ENCODE assay signal across 1 fruit fly cellular context in genomic region chrX:11483297-11483696, dm6.
TF ChIP-seq lines count a peak whose summit lies in the region.

Gene Uba5, plus strand, starts transcription at chrX:11483518.

TF ChIP-seq in whole organism, embryonic, 481 proteins besides CTCF, POLR2A, EP300 and RAD21 (continued from another document and continues in another):
- TF ChIP-seq CG10274 (GFP tag; optimal IDR thresholded peaks at IDR 0.05; lab: Kevin White, UChicago) = no peak
- TF ChIP-seq zf30C (GFP tag; optimal IDR thresholded peaks at IDR 0.05; lab: Kevin White, UChicago) = no peak
- TF ChIP-seq CG18476 (GFP tag; optimal IDR thresholded peaks at IDR 0.05; lab: Kevin White, UChicago) = no peak
- TF ChIP-seq prd (optimal IDR thresholded peaks at IDR 0.05; lab: Kevin White, UChicago) = no peak
- no peak for TF ChIP-seq prd (GFP tag; IDR thresholded peaks at IDR 0.05; lab: Robert Waterston, UW)
- no peak for TF ChIP-seq CG13296 (GFP tag; optimal IDR thresholded peaks at IDR 0.05; lab: Kevin White, UChicago)
- TF ChIP-seq CG31441 (GFP tag; IDR thresholded peaks at IDR 0.05; lab: Robert Waterston, UW) = no peak
- TF ChIP-seq CoRest (tag; optimal IDR thresholded peaks at IDR 0.05; lab: Kevin White, UChicago) = no peak
- no peak for TF ChIP-seq CG12236 (GFP tag; optimal IDR thresholded peaks at IDR 0.05; lab: Kevin White, UChicago)
- no peak for TF ChIP-seq CG32532 (GFP tag; IDR thresholded peaks at IDR 0.05; lab: Robert Waterston, UW)
- TF ChIP-seq CG15269 (tag; optimal IDR thresholded peaks at IDR 0.05; lab: Kevin White, UChicago) = no peak
- TF ChIP-seq az2 (GFP tag; optimal IDR thresholded peaks at IDR 0.05; lab: Kevin White, UChicago) = no peak
- no peak for TF ChIP-seq Atf3 (GFP tag; optimal IDR thresholded peaks at IDR 0.05; lab: Kevin White, UChicago)
- no peak for TF ChIP-seq Hmx (GFP tag; optimal IDR thresholded peaks at IDR 0.05; lab: Kevin White, UChicago)
- TF ChIP-seq CG42726 (GFP tag; IDR thresholded peaks at IDR 0.05; lab: Robert Waterston, UW; ENCODE audit: partially characterized antibody) = peak; percentile 33; the same call in 1 of the 2 replicates
- TF ChIP-seq repo (GFP tag; optimal IDR thresholded peaks at IDR 0.05; lab: Kevin White, UChicago) = no peak
- TF ChIP-seq Hr51 (GFP tag; optimal IDR thresholded peaks at IDR 0.05; lab: Kevin White, UChicago) = no peak
- TF ChIP-seq kay (GFP tag; optimal IDR thresholded peaks at IDR 0.05; lab: Kevin White, UChicago) = no peak
- no peak for TF ChIP-seq Sox102F (GFP tag; optimal IDR thresholded peaks at IDR 0.05; lab: Kevin White, UChicago)
- TF ChIP-seq knrl (GFP tag; IDR thresholded peaks at IDR 0.05; lab: Robert Waterston, UW; ENCODE audit: partially characterized antibody) = 0 out of 3 replicates have a peak, but pooled peaks have one; percentile 11
- no peak for TF ChIP-seq tup (GFP tag; optimal IDR thresholded peaks at IDR 0.05; lab: Kevin White, UChicago)
- no peak for TF ChIP-seq CG15073 (GFP tag; optimal IDR thresholded peaks at IDR 0.05; lab: Kevin White, UChicago)
- TF ChIP-seq CG9215 (GFP tag; IDR thresholded peaks at IDR 0.05; lab: Robert Waterston, UW) = no peak
- TF ChIP-seq stc (GFP tag; IDR thresholded peaks at IDR 0.05; lab: Robert Waterston, UW) = no peak
- TF ChIP-seq CG7556 (GFP tag; optimal IDR thresholded peaks at IDR 0.05; lab: Kevin White, UChicago) = no peak
- TF ChIP-seq tna (GFP tag; IDR thresholded peaks at IDR 0.05; lab: Robert Waterston, UW; ENCODE audit: partially characterized antibody) = no peak
- no peak for TF ChIP-seq MTF-1 (GFP tag; optimal IDR thresholded peaks at IDR 0.05; lab: Kevin White, UChicago; ENCODE audit: borderline replicate concordance)
- TF ChIP-seq sens (GFP tag; lab: Kevin White, UChicago) = no peak
- no peak for TF ChIP-seq Sox100B (GFP tag; optimal IDR thresholded peaks at IDR 0.05; lab: Kevin White, UChicago)
- no peak for TF ChIP-seq jumu (GFP tag; optimal IDR thresholded peaks at IDR 0.05; lab: Kevin White, UChicago)
- no peak for TF ChIP-seq CG10321 (GFP tag; IDR thresholded peaks at IDR 0.05; lab: Robert Waterston, UW)
- no peak for TF ChIP-seq CG8924 (tag; optimal IDR thresholded peaks at IDR 0.05; lab: Kevin White, UChicago)
- peak in 1 of 2 experiments; percentile 58 for TF ChIP-seq crp (GFP tag; optimal IDR thresholded peaks at IDR 0.05; lab: Kevin White, UChicago)
- no peak for TF ChIP-seq fd102C (GFP tag; optimal IDR thresholded peaks at IDR 0.05; lab: Kevin White, UChicago)
- no peak for TF ChIP-seq D19B (GFP tag; optimal IDR thresholded peaks at IDR 0.05; lab: Kevin White, UChicago)
- peak; percentile 52 for TF ChIP-seq BEAF-32 (GFP tag; optimal IDR thresholded peaks at IDR 0.05; lab: Kevin White, UChicago)
- TF ChIP-seq grn (GFP tag; optimal IDR thresholded peaks at IDR 0.05; lab: Kevin White, UChicago) = no peak
- TF ChIP-seq odd (GFP tag; optimal IDR thresholded peaks at IDR 0.05; lab: Kevin White, UChicago) = no peak
- TF ChIP-seq inv (GFP tag; IDR thresholded peaks at IDR 0.05; lab: Robert Waterston, UW; ENCODE audit: partially characterized antibody) = no peak
- TF ChIP-seq dpn (GFP tag; optimal IDR thresholded peaks at IDR 0.05; lab: Kevin White, UChicago) = no peak
- TF ChIP-seq CG8944 (GFP tag; optimal IDR thresholded peaks at IDR 0.05; lab: Kevin White, UChicago) = no peak
- TF ChIP-seq CG10147 (GFP tag; optimal IDR thresholded peaks at IDR 0.05; lab: Kevin White, UChicago) = no peak
- TF ChIP-seq CG7839 (tag; optimal IDR thresholded peaks at IDR 0.05; lab: Kevin White, UChicago) = no peak
- TF ChIP-seq tin (GFP tag; optimal IDR thresholded peaks at IDR 0.05; lab: Kevin White, UChicago) = no peak
- no peak for TF ChIP-seq fru (optimal IDR thresholded peaks at IDR 0.05; lab: Kevin White, UChicago)
- no peak for TF ChIP-seq CG10565 (GFP tag; optimal IDR thresholded peaks at IDR 0.05; lab: Kevin White, UChicago)
- TF ChIP-seq CG6813 (GFP tag; optimal IDR thresholded peaks at IDR 0.05; lab: Kevin White, UChicago) = no peak
- TF ChIP-seq CG1529 (GFP tag; optimal IDR thresholded peaks at IDR 0.05; lab: Kevin White, UChicago) = no peak
- no peak for TF ChIP-seq Side (GFP tag; optimal IDR thresholded peaks at IDR 0.05; lab: Kevin White, UChicago)
- TF ChIP-seq NK7.1 (GFP tag; optimal IDR thresholded peaks at IDR 0.05; lab: Kevin White, UChicago) = no peak
- TF ChIP-seq trem (tag; optimal IDR thresholded peaks at IDR 0.05; lab: Kevin White, UChicago) = peak; percentile 15
- no peak for TF ChIP-seq bowl (GFP tag; IDR thresholded peaks at IDR 0.05; lab: Robert Waterston, UW)
- no peak for TF ChIP-seq CG11093 (GFP tag; IDR thresholded peaks at IDR 0.05; lab: Robert Waterston, UW)
- TF ChIP-seq Xrp1 (GFP tag; IDR thresholded peaks at IDR 0.05; lab: Robert Waterston, UW) = 0 out of 2 replicates have a peak, but pooled peaks have one; percentile 9
- no peak for TF ChIP-seq CG31388 (GFP tag; optimal IDR thresholded peaks at IDR 0.05; lab: Kevin White, UChicago)
- no peak for TF ChIP-seq klu (GFP tag; IDR thresholded peaks at IDR 0.05; lab: Robert Waterston, UW)
- TF ChIP-seq CG13287 (GFP tag; IDR thresholded peaks at IDR 0.05; lab: Robert Waterston, UW; ENCODE audit: partially characterized antibody) = peak; percentile 63
- no peak for TF ChIP-seq Rx (GFP tag; IDR thresholded peaks at IDR 0.05; lab: Robert Waterston, UW)
- no peak for TF ChIP-seq aop (GFP tag; IDR thresholded peaks at IDR 0.05; lab: Robert Waterston, UW)
- TF ChIP-seq Lhr (GFP tag; optimal IDR thresholded peaks at IDR 0.05; lab: Kevin White, UChicago) = peak; percentile 79
- TF ChIP-seq dan (GFP tag; IDR thresholded peaks at IDR 0.05; lab: Robert Waterston, UW) = no peak
- no peak for TF ChIP-seq Atf-2 (GFP tag; optimal IDR thresholded peaks at IDR 0.05; lab: Kevin White, UChicago)
- peak in 1 of 2 experiments; percentile 2 for TF ChIP-seq chif (GFP tag; optimal IDR thresholded peaks at IDR 0.05; lab: Kevin White, UChicago)
- no peak for TF ChIP-seq schlank (tag; optimal IDR thresholded peaks at IDR 0.05; lab: Kevin White, UChicago)
- TF ChIP-seq ci (GFP tag; IDR thresholded peaks at IDR 0.05; lab: Robert Waterston, UW) = peak; percentile 49; the same call in 1 of the 3 replicates
- TF ChIP-seq CG7987 (GFP tag; optimal IDR thresholded peaks at IDR 0.05; lab: Kevin White, UChicago) = no peak
- TF ChIP-seq psq (GFP tag; optimal IDR thresholded peaks at IDR 0.05; lab: Kevin White, UChicago) = no peak
- peak; percentile 93 for TF ChIP-seq Dp (GFP tag; optimal IDR thresholded peaks at IDR 0.05; lab: Kevin White, UChicago)
- TF ChIP-seq Dip2 (GFP tag; IDR thresholded peaks at IDR 0.05; lab: Robert Waterston, UW) = no peak
- TF ChIP-seq H2.0 (GFP tag; IDR thresholded peaks at IDR 0.05; lab: Robert Waterston, UW) = no peak
- TF ChIP-seq yki (optimal IDR thresholded peaks at IDR 0.05; lab: Kevin White, UChicago) = no peak
- peak; percentile 49 for TF ChIP-seq stwl (tag; optimal IDR thresholded peaks at IDR 0.05; lab: Kevin White, UChicago)
- TF ChIP-seq Bdp1 (GFP tag; optimal IDR thresholded peaks at IDR 0.05; lab: Kevin White, UChicago) = no peak
- TF ChIP-seq Dref (GFP tag; IDR thresholded peaks at IDR 0.05; lab: Robert Waterston, UW) = peak; percentile 73
- TF ChIP-seq dimm (GFP tag; IDR thresholded peaks at IDR 0.05; lab: Robert Waterston, UW) = no peak
- TF ChIP-seq Ada2b (GFP tag; IDR thresholded peaks at IDR 0.05; lab: Robert Waterston, UW) = no peak
- no peak for TF ChIP-seq C15 (GFP tag; IDR thresholded peaks at IDR 0.05; lab: Robert Waterston, UW)
- TF ChIP-seq CG2199 (GFP tag; IDR thresholded peaks at IDR 0.05; lab: Robert Waterston, UW) = no peak
- TF ChIP-seq zen (tag; optimal IDR thresholded peaks at IDR 0.05; lab: Kevin White, UChicago) = no peak
- TF ChIP-seq cg (GFP tag; optimal IDR thresholded peaks at IDR 0.05; lab: Kevin White, UChicago) = no peak
- no peak for TF ChIP-seq ind (GFP tag; optimal IDR thresholded peaks at IDR 0.05; lab: Kevin White, UChicago)
- no peak for TF ChIP-seq CG4282 (GFP tag; optimal IDR thresholded peaks at IDR 0.05; lab: Kevin White, UChicago)
- TF ChIP-seq usp (GFP tag; optimal IDR thresholded peaks at IDR 0.05; lab: Kevin White, UChicago) = no peak
- no peak for TF ChIP-seq CG17385 (GFP tag; optimal IDR thresholded peaks at IDR 0.05; lab: Kevin White, UChicago)
- TF ChIP-seq sim (GFP tag; IDR thresholded peaks at IDR 0.05; lab: Robert Waterston, UW) = no peak
- TF ChIP-seq CG8281 (tag; optimal IDR thresholded peaks at IDR 0.05; lab: Kevin White, UChicago) = no peak
- peak; percentile 87 for TF ChIP-seq Med (GFP tag; lab: Kevin White, UChicago)
- no peak for TF ChIP-seq CG18599 (GFP tag; optimal IDR thresholded peaks at IDR 0.05; lab: Kevin White, UChicago)
- TF ChIP-seq ssp (GFP tag; IDR thresholded peaks at IDR 0.05; lab: Robert Waterston, UW) = no peak
- no peak for TF ChIP-seq CG12071 (GFP tag; optimal IDR thresholded peaks at IDR 0.05; lab: Kevin White, UChicago)
- no peak for TF ChIP-seq CG4730 (GFP tag; IDR thresholded peaks at IDR 0.05; lab: Robert Waterston, UW)
- no peak for TF ChIP-seq CG6683 (GFP tag; optimal IDR thresholded peaks at IDR 0.05; lab: Kevin White, UChicago)
- TF ChIP-seq CG9437 (GFP tag; optimal IDR thresholded peaks at IDR 0.05; lab: Kevin White, UChicago) = no peak
- no peak for TF ChIP-seq Drgx (GFP tag; IDR thresholded peaks at IDR 0.05; lab: Robert Waterston, UW)
- peak; percentile 11 for TF ChIP-seq Sin3A (optimal IDR thresholded peaks at IDR 0.05; lab: Kevin White, UChicago)
- 0 out of 3 replicates have a peak, but pooled peaks have one; percentile 26 for TF ChIP-seq CG6791 (GFP tag; IDR thresholded peaks at IDR 0.05; lab: Robert Waterston, UW; ENCODE audit: partially characterized antibody)
- no peak for TF ChIP-seq Antp (GFP tag; optimal IDR thresholded peaks at IDR 0.05; lab: Kevin White, UChicago)
- TF ChIP-seq CG10209 (GFP tag; optimal IDR thresholded peaks at IDR 0.05; lab: Kevin White, UChicago) = no peak
- TF ChIP-seq Dad (GFP tag; optimal IDR thresholded peaks at IDR 0.05; lab: Kevin White, UChicago) = no peak
- TF ChIP-seq CG10267 (tag; optimal IDR thresholded peaks at IDR 0.05; lab: Kevin White, UChicago) = peak; percentile 93
- no peak for TF ChIP-seq ttk (GFP tag; IDR thresholded peaks at IDR 0.05; lab: Robert Waterston, UW)
- TF ChIP-seq HHEX (GFP tag; optimal IDR thresholded peaks at IDR 0.05; lab: Kevin White, UChicago) = no peak
- no peak for TF ChIP-seq gt (GFP tag; IDR thresholded peaks at IDR 0.05; lab: Robert Waterston, UW)
- TF ChIP-seq br (optimal IDR thresholded peaks at IDR 0.05; lab: Kevin White, UChicago) = no peak
- no peak for TF ChIP-seq lmd (GFP tag; IDR thresholded peaks at IDR 0.05; lab: Robert Waterston, UW)
- TF ChIP-seq Hmr (GFP tag; optimal IDR thresholded peaks at IDR 0.05; lab: Kevin White, UChicago) = peak; percentile 28
- no peak for TF ChIP-seq scrt (GFP tag; optimal IDR thresholded peaks at IDR 0.05; lab: Kevin White, UChicago)
- no peak for TF ChIP-seq CG13894 (tag; optimal IDR thresholded peaks at IDR 0.05; lab: Kevin White, UChicago)
- TF ChIP-seq CG6854 (GFP tag; optimal IDR thresholded peaks at IDR 0.05; lab: Kevin White, UChicago) = no peak
- TF ChIP-seq exex (tag; optimal IDR thresholded peaks at IDR 0.05; lab: Kevin White, UChicago) = no peak
- TF ChIP-seq HLHmδ (GFP tag; optimal IDR thresholded peaks at IDR 0.05; lab: Kevin White, UChicago) = no peak
- TF ChIP-seq maf-S (GFP tag; optimal IDR thresholded peaks at IDR 0.05; lab: Kevin White, UChicago) = no peak
- TF ChIP-seq sr (GFP tag; IDR thresholded peaks at IDR 0.05; lab: Robert Waterston, UW) = no peak
- no peak for TF ChIP-seq CG12942 (GFP tag; optimal IDR thresholded peaks at IDR 0.05; lab: Kevin White, UChicago)
- no peak for TF ChIP-seq Neu2 (GFP tag; optimal IDR thresholded peaks at IDR 0.05; lab: Kevin White, UChicago; ENCODE audit: borderline replicate concordance)
- TF ChIP-seq Ssrp (tag; optimal IDR thresholded peaks at IDR 0.05; lab: Kevin White, UChicago) = no peak
- TF ChIP-seq oc (tag; optimal IDR thresholded peaks at IDR 0.05; lab: Kevin White, UChicago) = no peak
- TF ChIP-seq Elba2 (GFP tag; optimal IDR thresholded peaks at IDR 0.05; lab: Kevin White, UChicago) = no peak
- TF ChIP-seq CG1603 (tag; optimal IDR thresholded peaks at IDR 0.05; lab: Kevin White, UChicago) = peak; percentile 71
- TF ChIP-seq ftz-f1 (GFP tag; optimal IDR thresholded peaks at IDR 0.05; lab: Kevin White, UChicago) = no peak
- no peak for TF ChIP-seq CG11723 (GFP tag; optimal IDR thresholded peaks at IDR 0.05; lab: Kevin White, UChicago)
- peak; percentile 9 for TF ChIP-seq nmo (GFP tag; optimal IDR thresholded peaks at IDR 0.05; lab: Kevin White, UChicago)
- TF ChIP-seq CG1602 (GFP tag; optimal IDR thresholded peaks at IDR 0.05; lab: Kevin White, UChicago) = no peak
- no peak for TF ChIP-seq Gug (GFP tag; IDR thresholded peaks at IDR 0.05; lab: Robert Waterston, UW)
- no peak for TF ChIP-seq chm (GFP tag; IDR thresholded peaks at IDR 0.05; lab: Robert Waterston, UW)
- TF ChIP-seq Tbp (GFP tag; optimal IDR thresholded peaks at IDR 0.05; lab: Kevin White, UChicago) = no peak
- no peak for TF ChIP-seq abd-A (tag; optimal IDR thresholded peaks at IDR 0.05; lab: Kevin White, UChicago)
- no peak for TF ChIP-seq CG15696 (tag; optimal IDR thresholded peaks at IDR 0.05; lab: Kevin White, UChicago)
- TF ChIP-seq CG9876 (GFP tag; optimal IDR thresholded peaks at IDR 0.05; lab: Kevin White, UChicago) = no peak
- TF ChIP-seq CG5180 (GFP tag; optimal IDR thresholded peaks at IDR 0.05; lab: Kevin White, UChicago) = no peak
- TF ChIP-seq CG17912 (GFP tag; optimal IDR thresholded peaks at IDR 0.05; lab: Kevin White, UChicago) = no peak
- TF ChIP-seq cwo (GFP tag; optimal IDR thresholded peaks at IDR 0.05; lab: Kevin White, UChicago) = no peak
- no peak for TF ChIP-seq ash1 (GFP tag; optimal IDR thresholded peaks at IDR 0.05; lab: Kevin White, UChicago)
- no peak for TF ChIP-seq mam (GFP tag; optimal IDR thresholded peaks at IDR 0.05; lab: Kevin White, UChicago)
- no peak for TF ChIP-seq PHDP (tag; optimal IDR thresholded peaks at IDR 0.05; lab: Kevin White, UChicago)
- TF ChIP-seq salm (tag; optimal IDR thresholded peaks at IDR 0.05; lab: Kevin White, UChicago) = no peak
- TF ChIP-seq GATAe (GFP tag; conservative IDR thresholded peaks at IDR 0.05; lab: Robert Waterston, UW) = no peak
- TF ChIP-seq CG43689 (GFP tag; IDR thresholded peaks at IDR 0.05; lab: Robert Waterston, UW) = no peak
- TF ChIP-seq jing (GFP tag; optimal IDR thresholded peaks at IDR 0.05; lab: Kevin White, UChicago) = no peak
- no peak for TF ChIP-seq Deaf1 (tag; optimal IDR thresholded peaks at IDR 0.05; lab: Kevin White, UChicago)
